Worm (Caenorhabditis elegans): Measurements from ENCODE around the gene swsn-4.

The swsn-4 gene

DNA sequence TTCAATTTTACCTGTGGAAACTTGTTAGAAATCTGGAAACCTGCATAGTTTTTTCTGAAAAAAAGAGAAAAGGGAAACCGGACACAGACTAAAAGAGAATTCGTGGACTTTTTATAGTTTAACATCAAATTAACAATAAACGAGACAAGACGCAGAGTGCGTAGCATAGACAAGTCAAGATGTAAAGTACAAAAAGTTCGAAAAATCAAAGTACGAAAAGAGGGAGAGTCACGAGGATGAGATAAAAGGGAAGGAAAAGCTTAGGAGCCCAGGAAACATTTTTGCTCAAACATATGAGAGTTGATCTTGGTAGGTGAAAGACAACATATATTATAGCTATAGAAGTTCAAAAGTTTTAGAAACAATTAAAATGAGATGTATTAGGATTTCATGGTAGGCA is 28.0 kb upstream of the swsn-4 start, which contains the start of gene M7.12 (continued):
- no peak for TF ChIP-seq efl-1 (optimal IDR thresholded peaks at IDR 0.05)
- TF ChIP-seq efl-1 (GFP tag; optimal IDR thresholded peaks at IDR 0.05 in 1 of 2), result no peak
- no peak for TF ChIP-seq ceh-63 (GFP tag; optimal IDR thresholded peaks at IDR 0.05)
- TF ChIP-seq nhr-90 (tag; optimal IDR thresholded peaks at IDR 0.05; ENCODE audit: poor library complexity), result no peak
- no peak for TF ChIP-seq nhr-77 (tag; optimal IDR thresholded peaks at IDR 0.05)
- no peak for TF ChIP-seq lin-35 (GFP tag; optimal IDR thresholded peaks at IDR 0.05)
- TF ChIP-seq lin-13 (GFP tag; optimal IDR thresholded peaks at IDR 0.05), result no peak
- TF ChIP-seq ces-1 (GFP tag; optimal IDR thresholded peaks at IDR 0.05), result no peak
- peak; percentile 69 for TF ChIP-seq nhr-71 (tag; optimal IDR thresholded peaks at IDR 0.05)
- no peak for TF ChIP-seq ztf-4 (tag; optimal IDR thresholded peaks at IDR 0.05)
- TF ChIP-seq ama-1 (optimal IDR thresholded peaks at IDR 0.05), result no peak
- TF ChIP-seq nhr-85 (tag), result no peak
- TF ChIP-seq dpl-1 (GFP tag; optimal IDR thresholded peaks at IDR 0.05), result no peak
- TF ChIP-seq fkh-10 (GFP tag; optimal IDR thresholded peaks at IDR 0.05), result no peak
- no peak for TF ChIP-seq vab-15 (tag; optimal IDR thresholded peaks at IDR 0.05)
- no peak for TF ChIP-seq tbx-2 (tag; optimal IDR thresholded peaks at IDR 0.05)
- TF ChIP-seq hpl-2 (GFP tag; optimal IDR thresholded peaks at IDR 0.05), result no peak
- peak; percentile 37 for TF ChIP-seq snu-23 (GFP tag; optimal IDR thresholded peaks at IDR 0.05)
- TF ChIP-seq nhr-84 (tag; optimal IDR thresholded peaks at IDR 0.05), result no peak
- TF ChIP-seq nhr-12 (tag; optimal IDR thresholded peaks at IDR 0.05), result no peak
- no peak for TF ChIP-seq elt-2 (tag; optimal IDR thresholded peaks at IDR 0.05)
- no peak for TF ChIP-seq pax-3 (tag; optimal IDR thresholded peaks at IDR 0.05)
- no peak for TF ChIP-seq lin-15B (tag; optimal IDR thresholded peaks at IDR 0.05)
- peak; percentile 34 for TF ChIP-seq nhr-47 (tag; optimal IDR thresholded peaks at IDR 0.05)
- TF ChIP-seq sup-37 (GFP tag; optimal IDR thresholded peaks at IDR 0.05), result no peak
- TF ChIP-seq nhr-20 (tag; optimal IDR thresholded peaks at IDR 0.05), result peak; percentile 47
- peak; percentile 10 for TF ChIP-seq mep-1 (tag; optimal IDR thresholded peaks at IDR 0.05)
- TF ChIP-seq fkh-4 (tag; optimal IDR thresholded peaks at IDR 0.05; ENCODE audit: borderline replicate concordance), result no peak
- no peak for TF ChIP-seq grh-1 (GFP tag; IDR thresholded peaks at IDR 0.05)
- no peak for TF ChIP-seq lin-39 (tag; optimal IDR thresholded peaks at IDR 0.05)
- TF ChIP-seq mef-2 (tag; optimal IDR thresholded peaks at IDR 0.05), result no peak
- TF ChIP-seq xbp-1 (tag; optimal IDR thresholded peaks at IDR 0.05), result peak; percentile 1
- TF ChIP-seq unc-62 (GFP tag; optimal IDR thresholded peaks at IDR 0.05), result no peak
- TF ChIP-seq fos-1 (tag; optimal IDR thresholded peaks at IDR 0.05), result no peak
- no peak for TF ChIP-seq C16A3.4 (tag; optimal IDR thresholded peaks at IDR 0.05)
- TF ChIP-seq sox-4 (tag; optimal IDR thresholded peaks at IDR 0.05), result no peak
- TF ChIP-seq lir-3 (tag; optimal IDR thresholded peaks at IDR 0.05; ENCODE audit: poor library complexity), result no peak
- TF ChIP-seq zag-1 (tag; optimal IDR thresholded peaks at IDR 0.05), result no peak
- TF ChIP-seq aly-2 (tag; optimal IDR thresholded peaks at IDR 0.05), result no peak
- no peak for TF ChIP-seq egl-27 (tag; optimal IDR thresholded peaks at IDR 0.05)
- no peak for TF ChIP-seq Y116A8C.19 (tag; optimal IDR thresholded peaks at IDR 0.05; ENCODE audit: borderline replicate concordance)
- TF ChIP-seq jun-1 (tag; optimal IDR thresholded peaks at IDR 0.05), result no peak
- TF ChIP-seq ceh-90 (tag; optimal IDR thresholded peaks at IDR 0.05), result no peak
- no peak for TF ChIP-seq pqm-1 (tag; optimal IDR thresholded peaks at IDR 0.05)
- no peak for TF ChIP-seq ceh-88 (GFP tag; IDR thresholded peaks at IDR 0.05)
- no peak for TF ChIP-seq ztf-11 (tag; optimal IDR thresholded peaks at IDR 0.05)
- TF ChIP-seq lsy-2 (tag; optimal IDR thresholded peaks at IDR 0.05), result peak in 1 of 2 experiments; percentile 12
- no peak for TF ChIP-seq ets-5 (GFP tag; IDR thresholded peaks at IDR 0.05)
- TF ChIP-seq nhr-76 (tag; optimal IDR thresholded peaks at IDR 0.05), result no peak
- TF ChIP-seq F16B12.6 (tag; optimal IDR thresholded peaks at IDR 0.05), result no peak
- no peak for TF ChIP-seq aha-1 (tag; optimal IDR thresholded peaks at IDR 0.05)
- no peak for TF ChIP-seq blmp-1 (tag; optimal IDR thresholded peaks at IDR 0.05)
- TF ChIP-seq irx-1 (tag; optimal IDR thresholded peaks at IDR 0.05), result no peak

All from whole organism, L1 larva.